Worm (Caenorhabditis elegans) whole organism, L4 larva: ENCODE measurements around the gene math-39.

ENCODE experiments used
- daf-19 ChIP-seq: fragments of 200-800 bp; sonication (Bioruptor generic); conservative IDR thresholded peaks from 2 replicates; pipeline ENCODE4 v1.3.6; 2022; ENCODE audit warnings: missing genetic modification characterization, missing compliant biosample characterization
- hif-1 ChIP-seq, 2 experiments: sonication (generic microtip); optimal IDR thresholded peaks; 2 replicates each; lab custom pipeline; 2016 to 2017; ENCODE audit warnings: missing compliant biosample characterization in 2 of 2, missing genetic modification characterization in 2 of 2, missing genetic modification reagents in 2 of 2, missing genotype in 2 of 2, mild to moderate bottlenecking in 1 of 2
- nhr-28 ChIP-seq: fragments of 150-350 bp; optimal IDR thresholded peaks from 2 replicates; lab custom pipeline; 2014; ENCODE audit warnings: missing biosample characterization, missing genetic modification characterization
- nhr-77 ChIP-seq: fragments of 150-350 bp; optimal IDR thresholded peaks from 2 replicates; lab custom pipeline; 2014; ENCODE audit warnings: missing biosample characterization, missing genetic modification characterization
- snpc-4 ChIP-seq: fragments of 150-350 bp; optimal IDR thresholded peaks from 2 replicates; lab custom pipeline; 2014; ENCODE audit warnings: missing biosample characterization, missing genetic modification characterization
- unc-62 ChIP-seq, 3 experiments: fragments of 150-350 bp in 1 of 3; sonication (generic microtip); optimal IDR thresholded peaks in 2 of 3; peaks in 1 of 3; 1 replicate in 1 of 3; 2 replicates in 2 of 3; lab custom pipeline; 2014 to 2017; ENCODE audit warnings: missing biosample characterization in 3 of 3, missing genetic modification characterization in 3 of 3, missing genetic modification reagents in 3 of 3, missing genotype in 1 of 3
- zfp-3 ChIP-seq: fragments of 200-800 bp; sonication (Bioruptor generic); conservative IDR thresholded peaks from 2 replicates; pipeline ENCODE4 v1.3.6; 2022; ENCODE audit warnings: missing genetic modification reagents, missing genetic modification characterization, missing compliant biosample characterization

- TF ChIP-seq unc-62 (GFP tag; optimal IDR thresholded peaks at IDR 0.05 in 1 of 2; lab: Kevin White, UChicago) (no peak), unc-62 (tag; optimal IDR thresholded peaks at IDR 0.05; lab: Kevin White, UChicago) (no peak), snpc-4 (tag; lab: Kevin White, UChicago) (no peak), zfp-3 (GFP tag; lab: Robert Waterston, UW) (no peak), daf-19 (GFP tag; lab: Robert Waterston, UW) (no peak), hif-1 (tag; optimal IDR thresholded peaks at IDR 0.05; lab: Kevin White, UChicago) (no peak), nhr-77 (tag; lab: Kevin White, UChicago) (no peak), nhr-28 (tag; lab: Kevin White, UChicago) (no peak)
Measured at ce11 chrII:1784799-1785198, 47.3 kb upstream of the math-39 start, which contains the start of gene C08F1.11.
